Worm (Caenorhabditis elegans): ENCODE data around the gene srz-54.

ce11 chrV:16991734-16992133, 11.3 kb downstream of the srz-54 start, which contains the start of gene srz-95:
- no peak for TF ChIP-seq elt-3 (tag; optimal IDR thresholded peaks at IDR 0.05)
- TF ChIP-seq nhr-76 (tag; optimal IDR thresholded peaks at IDR 0.05): no peak
- no peak for TF ChIP-seq zip-8 (tag; optimal IDR thresholded peaks at IDR 0.05)
- TF ChIP-seq nhr-2 (tag; optimal IDR thresholded peaks at IDR 0.05): no peak
- TF ChIP-seq unc-39 (tag; optimal IDR thresholded peaks at IDR 0.05): no peak
- no peak for TF ChIP-seq mep-1 (tag; optimal IDR thresholded peaks at IDR 0.05)
- TF ChIP-seq nhr-28 (tag; optimal IDR thresholded peaks at IDR 0.05): no peak
- no peak for TF ChIP-seq flh-1 (GFP tag; optimal IDR thresholded peaks at IDR 0.05)
- TF ChIP-seq sptf-1 (tag; optimal IDR thresholded peaks at IDR 0.05): no peak
- no peak for TF ChIP-seq mab-5 (tag; optimal IDR thresholded peaks at IDR 0.05)
- no peak for TF ChIP-seq ceh-39 (tag; optimal IDR thresholded peaks at IDR 0.05)
- TF ChIP-seq pha-4 (tag; optimal IDR thresholded peaks at IDR 0.05): no peak
- TF ChIP-seq ces-1 (GFP tag; optimal IDR thresholded peaks at IDR 0.05): no peak
- no peak for TF ChIP-seq blmp-1 (tag; optimal IDR thresholded peaks at IDR 0.05)

Measured in whole organism, mixed stage, embryonic.